Fruit fly (Drosophila melanogaster) whole organism, embryonic: ENCODE data around the gene Bruce.

ENCODE experiments used
- Ada2b ChIP-seq: fragments of 200-800 bp; sonication (Bioruptor generic); IDR thresholded peaks from 2 replicates; pipeline ENCODE4 v1.3.6; 2022; ENCODE audit warnings: missing biosample characterization, missing genetic modification characterization
- Adf1 ChIP-seq: fragments of 200-800 bp; sonication (Bioruptor generic); IDR thresholded peaks from 2 replicates; pipeline ENCODE4 v1.3.6; 2022; ENCODE audit warnings: missing biosample characterization, missing genetic modification characterization
- Atf6 ChIP-seq: fragments of 200-800 bp; sonication (Bioruptor generic); IDR thresholded peaks from 2 replicates; pipeline ENCODE4 v1.3.6; 2022; ENCODE audit warnings: missing biosample characterization, missing genetic modification characterization
- Awh ChIP-seq: fragments of 200-800 bp; sonication (Bioruptor generic); IDR thresholded peaks from 2 replicates; pipeline ENCODE4, ENCODE4 v1.3.6; 2022; ENCODE audit warnings: missing biosample characterization, missing genetic modification characterization
- B-H1 ChIP-seq: fragments of 200-800 bp; sonication (Bioruptor generic); IDR thresholded peaks from 3 replicates; pipeline ENCODE4 v1.3.6; 2022; ENCODE audit warnings: missing biosample characterization, missing genetic modification characterization
- Bteb2 ChIP-seq: fragments of 200-800 bp; sonication (Bioruptor generic); optimal IDR thresholded peaks from 2 replicates; lab custom pipeline; 2016; ENCODE audit warnings: missing biosample characterization, missing genetic modification characterization
- CG10462 ChIP-seq: fragments of 200-800 bp; sonication (Bioruptor generic); optimal IDR thresholded peaks from 2 replicates; lab custom pipeline; 2016; ENCODE audit warnings: missing biosample characterization, missing genetic modification characterization
- CG10565 ChIP-seq: fragments of 200-800 bp; sonication (Bioruptor generic); optimal IDR thresholded peaks from 3 replicates; lab custom pipeline; 2016; ENCODE audit warnings: missing biosample characterization, mild to moderate bottlenecking, missing genetic modification characterization
- CG11696 ChIP-seq: fragments of 200-800 bp; sonication (Bioruptor generic); IDR thresholded peaks from 2 replicates; pipeline ENCODE4 v1.3.6; 2022; ENCODE audit warnings: missing biosample characterization, missing genetic modification characterization
- CG12071 ChIP-seq: fragments of 200-800 bp; sonication (Bioruptor generic); optimal IDR thresholded peaks from 3 replicates; lab custom pipeline; 2018; ENCODE audit warnings: missing biosample characterization, mild to moderate bottlenecking, missing genetic modification characterization
- CG12942 ChIP-seq: fragments of 200-800 bp; sonication (Bioruptor generic); optimal IDR thresholded peaks from 3 replicates; lab custom pipeline; 2016; ENCODE audit warnings: missing biosample characterization, missing genetic modification characterization
- CG14014 ChIP-seq: fragments of 200-800 bp; sonication (Bioruptor generic); IDR thresholded peaks from 2 replicates; pipeline ENCODE4 v1.3.6; 2022; ENCODE audit warnings: missing biosample characterization, missing genetic modification characterization
- CG14050 ChIP-seq: fragments of 200-800 bp; sonication (Bioruptor generic); IDR thresholded peaks from 3 replicates; pipeline ENCODE4 v1.3.6; 2022; ENCODE audit warnings: missing biosample characterization, missing genetic modification characterization
- CG16815 ChIP-seq: fragments of 200-800 bp; sonication (Bioruptor generic); optimal IDR thresholded peaks from 3 replicates; lab custom pipeline; 2017; ENCODE audit warnings: missing biosample characterization, mild to moderate bottlenecking, missing genetic modification characterization
- CG17186 ChIP-seq: fragments of 200-800 bp; sonication (Bioruptor generic); optimal IDR thresholded peaks from 3 replicates; lab custom pipeline; 2017; ENCODE audit warnings: missing biosample characterization, missing genetic modification reagents, missing genetic modification characterization
- CG1792 ChIP-seq: fragments of 200-800 bp; sonication (Bioruptor generic); optimal IDR thresholded peaks from 2 replicates; lab custom pipeline; 2016; ENCODE audit warnings: missing biosample characterization, missing genetic modification characterization
- CG2875 ChIP-seq: fragments of 200-800 bp; sonication (Bioruptor generic); optimal IDR thresholded peaks from 2 replicates; lab custom pipeline; 2017; ENCODE audit warnings: missing biosample characterization, mild to moderate bottlenecking, missing genetic modification characterization, missing genetic modification reagents
- CG31365 ChIP-seq: fragments of 200-800 bp; sonication (Bioruptor generic); optimal IDR thresholded peaks from 2 replicates; lab custom pipeline; 2018; ENCODE audit warnings: missing biosample characterization, mild to moderate bottlenecking, missing genetic modification characterization
- CG32772 ChIP-seq: fragments of 200-800 bp; sonication (Bioruptor generic); IDR thresholded peaks from 2 replicates; pipeline ENCODE4 v1.3.6; 2022; ENCODE audit warnings: missing biosample characterization, missing genetic modification characterization
- CG3281 ChIP-seq: fragments of 200-800 bp; sonication (Bioruptor generic); optimal IDR thresholded peaks from 3 replicates; lab custom pipeline; 2017; ENCODE audit warnings: missing biosample characterization, mild to moderate bottlenecking, missing genetic modification characterization
- CG3838 ChIP-seq: fragments of 200-800 bp; sonication (Bioruptor generic); optimal IDR thresholded peaks from 3 replicates; lab custom pipeline; 2016; ENCODE audit warnings: missing biosample characterization, missing genetic modification characterization
- CG4424 ChIP-seq: fragments of 200-800 bp; sonication (Bioruptor generic); optimal IDR thresholded peaks from 3 replicates; lab custom pipeline; 2016; ENCODE audit warnings: missing biosample characterization, missing genetic modification characterization
- CG7786 ChIP-seq: fragments of 200-800 bp; sonication (Bioruptor generic); optimal IDR thresholded peaks from 2 replicates; lab custom pipeline; 2016; ENCODE audit warnings: missing biosample characterization, missing genetic modification characterization
- CG8290 ChIP-seq, 3 experiments: fragments of 200-800 bp; sonication (Bioruptor generic); optimal IDR thresholded peaks; 2 replicates each; lab custom pipeline; 2016 to 2019; ENCODE audit warnings: missing biosample characterization in 3 of 3, missing genetic modification characterization in 3 of 3, mild to moderate bottlenecking in 2 of 3, moderate library complexity in 1 of 3
- CkIIα-i1 ChIP-seq: fragments of 200-800 bp; sonication (Bioruptor generic); IDR thresholded peaks from 2 replicates; pipeline ENCODE4 v1.3.6; 2022; ENCODE audit warnings: missing biosample characterization, missing genetic modification characterization
- D19A ChIP-seq: fragments of 200-800 bp; optimal IDR thresholded peaks from 3 replicates; lab custom pipeline; 2019; ENCODE audit warnings: missing biosample characterization, mild to moderate bottlenecking, missing genetic modification characterization, moderate library complexity
- Doc3 ChIP-seq: fragments of 200-800 bp; sonication (Bioruptor generic); IDR thresholded peaks from 3 replicates; pipeline ENCODE4 v1.3.6; 2022; ENCODE audit warnings: missing biosample characterization, missing genetic modification characterization; ENCODE audit not compliant: partially characterized antibody
- Fer1 ChIP-seq: fragments of 200-800 bp; sonication (Bioruptor generic); optimal IDR thresholded peaks from 2 replicates; lab custom pipeline; 2017; ENCODE audit warnings: missing biosample characterization, mild to moderate bottlenecking, missing genetic modification characterization
- Hmx ChIP-seq: fragments of 200-800 bp; sonication (Bioruptor generic); optimal IDR thresholded peaks from 2 replicates; lab custom pipeline; 2016; ENCODE audit warnings: missing biosample characterization, missing genetic modification characterization
- Oaz ChIP-seq: fragments of 200-800 bp; sonication (Bioruptor generic); IDR thresholded peaks from 2 replicates; pipeline ENCODE4 v1.3.6; 2022; ENCODE audit warnings: missing biosample characterization, missing genetic modification characterization
- Poxn ChIP-seq: fragments of 200-800 bp; sonication (Bioruptor generic); IDR thresholded peaks from 2 replicates; pipeline ENCODE4 v1.3.6; 2022; ENCODE audit warnings: missing biosample characterization, missing genetic modification characterization
- Ravus ChIP-seq: fragments of 200-800 bp; sonication (Bioruptor generic); IDR thresholded peaks from 2 replicates; pipeline ENCODE4 v1.3.6; 2022; ENCODE audit warnings: missing biosample characterization, missing genetic modification characterization
- Trl ChIP-seq, 3 experiments: fragments of >200 bp in 2 of 3; fragments of 200-800 bp in 1 of 3; sonication (Bioruptor generic) in 1 of 3; optimal IDR thresholded peaks; 2 replicates in 1 of 3; 3 replicates in 2 of 3; lab custom pipeline; 2016 to 2017; ENCODE audit warnings: missing biosample characterization in 1 of 3, missing genetic modification characterization in 1 of 3
- ara ChIP-seq: fragments of 200-800 bp; sonication (Bioruptor generic); IDR thresholded peaks from 2 replicates; pipeline ENCODE4 v1.3.6; 2022; ENCODE audit warnings: missing biosample characterization, missing genetic modification characterization
- crol ChIP-seq: fragments of 200-800 bp; sonication (Bioruptor generic); IDR thresholded peaks from 2 replicates; pipeline ENCODE4 v1.3.6; 2022; ENCODE audit warnings: missing biosample characterization, missing genetic modification characterization
- dimm ChIP-seq: fragments of 200-800 bp; sonication (Bioruptor generic); IDR thresholded peaks from 2 replicates; pipeline ENCODE4 v1.3.6; 2022; ENCODE audit warnings: missing biosample characterization, missing genetic modification characterization
- ems ChIP-seq: fragments of 200-800 bp; sonication (Bioruptor generic); optimal IDR thresholded peaks from 3 replicates; lab custom pipeline; 2016; ENCODE audit warnings: missing biosample characterization, missing genetic modification characterization
- esg ChIP-seq: fragments of 200-800 bp; sonication (Bioruptor generic); conservative IDR thresholded peaks from 2 replicates; pipeline ENCODE4 v1.3.6; 2022; ENCODE audit warnings: missing biosample characterization, missing genetic modification characterization
- gt ChIP-seq: fragments of 200-800 bp; sonication (Bioruptor generic); IDR thresholded peaks from 2 replicates; pipeline ENCODE4 v1.3.6; 2022; ENCODE audit warnings: missing biosample characterization, missing genetic modification characterization
- hth ChIP-seq: fragments of >200 bp; optimal IDR thresholded peaks from 2 replicates; lab custom pipeline; 2017; ENCODE audit warnings: inconsistent platforms
- jing ChIP-seq: fragments of 200-800 bp; sonication (Bioruptor generic); optimal IDR thresholded peaks from 2 replicates; lab custom pipeline; 2018; ENCODE audit warnings: missing biosample characterization, mild to moderate bottlenecking, missing genetic modification characterization
- jumu ChIP-seq: fragments of 200-800 bp; sonication (Bioruptor generic); optimal IDR thresholded peaks from 3 replicates; lab custom pipeline; 2016; ENCODE audit warnings: missing biosample characterization, missing genetic modification characterization
- lab ChIP-seq: fragments of 200-800 bp; sonication (Bioruptor generic); optimal IDR thresholded peaks from 3 replicates; lab custom pipeline; 2017; ENCODE audit warnings: missing biosample characterization, missing genetic modification characterization, mild to moderate bottlenecking, moderate library complexity, missing genetic modification reagents
- sens-2 ChIP-seq: fragments of 200-800 bp; sonication (Bioruptor generic); IDR thresholded peaks from 2 replicates; pipeline ENCODE4 v1.3.6; 2022; ENCODE audit warnings: missing biosample characterization, missing genetic modification characterization
- shn ChIP-seq: fragments of 200-800 bp; sonication (Bioruptor generic); optimal IDR thresholded peaks from 3 replicates; lab custom pipeline; 2016; ENCODE audit warnings: missing biosample characterization, missing genetic modification characterization
- sqz ChIP-seq: fragments of 200-800 bp; sonication (Bioruptor generic); optimal IDR thresholded peaks from 3 replicates; lab custom pipeline; 2018; ENCODE audit warnings: missing biosample characterization, mild to moderate bottlenecking, missing genetic modification characterization
- sr ChIP-seq: fragments of 200-800 bp; sonication (Bioruptor generic); IDR thresholded peaks from 3 replicates; pipeline ENCODE4 v1.3.6; 2022; ENCODE audit warnings: missing biosample characterization, missing genetic modification characterization
- tin ChIP-seq: fragments of 200-800 bp; sonication (Bioruptor generic); optimal IDR thresholded peaks from 3 replicates; lab custom pipeline; 2016; ENCODE audit warnings: missing biosample characterization, missing genetic modification characterization
- tna ChIP-seq: fragments of 200-800 bp; sonication (Bioruptor generic); IDR thresholded peaks from 2 replicates; pipeline ENCODE4 v1.3.6; 2022; ENCODE audit warnings: missing biosample characterization, missing genetic modification characterization; ENCODE audit not compliant: partially characterized antibody
- ttk ChIP-seq: fragments of 200-800 bp; sonication (Bioruptor generic); IDR thresholded peaks from 2 replicates; pipeline ENCODE4 v2.1.2; 2022; ENCODE audit warnings: missing biosample characterization, missing genetic modification characterization
- tup ChIP-seq: fragments of 200-800 bp; sonication (Bioruptor generic); optimal IDR thresholded peaks from 2 replicates; lab custom pipeline; 2016; ENCODE audit warnings: missing biosample characterization, mild to moderate bottlenecking, missing genetic modification characterization, moderate library complexity
- wdn ChIP-seq: fragments of 200-800 bp; sonication (Bioruptor generic); IDR thresholded peaks from 2 replicates; pipeline ENCODE4 v1.3.6; 2022; ENCODE audit warnings: missing biosample characterization, missing genetic modification characterization
- zfh1 ChIP-seq: fragments of 200-800 bp; sonication (Bioruptor generic); IDR thresholded peaks from 3 replicates; pipeline ENCODE4 v1.3.6; 2022; ENCODE audit warnings: missing biosample characterization, missing genetic modification characterization

Gene Bruce

dm6 chr3R:10349987-10350386, 18.8 kb upstream of the Bruce start, which contains the start of gene jumu (continued):
- TF ChIP-seq esg (GFP tag; lab: Robert Waterston, UW): no peak
- TF ChIP-seq ara (GFP tag; lab: Robert Waterston, UW): no peak
- no peak for TF ChIP-seq tna
- TF ChIP-seq CG12071: no peak
- no peak for TF ChIP-seq CG3838 (GFP tag; lab: Kevin White, UChicago)
- TF ChIP-seq jing (GFP tag; lab: Kevin White, UChicago): no peak
- TF ChIP-seq wdn (GFP tag; lab: Robert Waterston, UW): no peak
- no peak for TF ChIP-seq Ravus (GFP tag; lab: Robert Waterston, UW)
- no peak for TF ChIP-seq CG14050 (GFP tag; lab: Robert Waterston, UW)
- peak; percentile 21 to 32 for TF ChIP-seq Trl (optimal IDR thresholded peaks at IDR 0.05; lab: Kevin White, UChicago)
- peak; percentile 50 for TF ChIP-seq Trl (GFP tag; optimal IDR thresholded peaks at IDR 0.05; lab: Kevin White, UChicago)
- no peak for TF ChIP-seq CG10565 (GFP tag; lab: Kevin White, UChicago)
- TF ChIP-seq sr (GFP tag; lab: Robert Waterston, UW): no peak
- no peak for TF ChIP-seq B-H1
- no peak for TF ChIP-seq lab (GFP tag; lab: Kevin White, UChicago)
- peak; percentile 25 for TF ChIP-seq Fer1 (GFP tag; lab: Kevin White, UChicago)
- no peak for TF ChIP-seq CG14014 (GFP tag; lab: Robert Waterston, UW)
- TF ChIP-seq sqz: no peak
- TF ChIP-seq crol (GFP tag; lab: Robert Waterston, UW): no peak
- TF ChIP-seq Hmx (GFP tag; lab: Kevin White, UChicago): no peak
- no peak for TF ChIP-seq jumu
- no peak for TF ChIP-seq ttk (GFP tag; lab: Robert Waterston, UW)
- no peak for TF ChIP-seq CG11696 (GFP tag; lab: Robert Waterston, UW)
- no peak for TF ChIP-seq Atf6 (GFP tag; lab: Robert Waterston, UW)
- no peak for TF ChIP-seq Oaz (GFP tag; lab: Robert Waterston, UW)
- TF ChIP-seq zfh1 (GFP tag; lab: Robert Waterston, UW): no peak
- no peak for TF ChIP-seq CG10462
- no peak for TF ChIP-seq CG32772 (GFP tag; lab: Robert Waterston, UW)
- no peak for TF ChIP-seq CG31365 (tag; lab: Kevin White, UChicago)
- no peak for TF ChIP-seq CkIIα-i1
- no peak for TF ChIP-seq Doc3 (GFP tag; lab: Robert Waterston, UW)
- TF ChIP-seq Poxn: no peak
- TF ChIP-seq Awh (GFP tag; lab: Robert Waterston, UW): no peak
- TF ChIP-seq CG1792: no peak
- TF ChIP-seq CG16815 (GFP tag; lab: Kevin White, UChicago): no peak
- no peak for TF ChIP-seq tin
- no peak for TF ChIP-seq CG7786
- TF ChIP-seq CG3281 (GFP tag; lab: Kevin White, UChicago): peak; percentile 19
- no peak for TF ChIP-seq Ada2b (GFP tag; lab: Robert Waterston, UW)
- TF ChIP-seq hth (lab: Kevin White, UChicago): no peak
- TF ChIP-seq CG12942 (GFP tag; lab: Kevin White, UChicago): no peak
- TF ChIP-seq CG2875 (GFP tag; lab: Kevin White, UChicago): no peak
- no peak for TF ChIP-seq CG4424 (GFP tag; lab: Kevin White, UChicago)
- no peak for TF ChIP-seq Bteb2 (GFP tag; lab: Kevin White, UChicago)
- no peak for TF ChIP-seq tup (GFP tag; lab: Kevin White, UChicago)
- no peak for TF ChIP-seq ems (GFP tag; lab: Kevin White, UChicago)
- TF ChIP-seq gt: no peak
- TF ChIP-seq shn: peak; percentile 5
- no peak for TF ChIP-seq CG8290 (GFP tag; optimal IDR thresholded peaks at IDR 0.05; lab: Kevin White, UChicago)
- peak in 1 of 2 experiments; percentile 71 for TF ChIP-seq CG8290 (tag; optimal IDR thresholded peaks at IDR 0.05; lab: Kevin White, UChicago)
- peak; percentile 9 for TF ChIP-seq D19A (tag; lab: Kevin White, UChicago)
- TF ChIP-seq dimm (GFP tag; lab: Robert Waterston, UW): no peak
- TF ChIP-seq CG17186 (GFP tag; lab: Kevin White, UChicago): peak; percentile 61
- no peak for TF ChIP-seq sens-2 (GFP tag; lab: Robert Waterston, UW)
- TF ChIP-seq Adf1 (GFP tag; lab: Robert Waterston, UW): no peak
